Worm (Caenorhabditis elegans) whole organism, early embryonic: ENCODE results near the gene T28H10.2.

Experiments
- B0310.2 ChIP-seq: sonication (generic microtip); optimal IDR thresholded peaks from 2 replicates; lab custom pipeline; 2016; ENCODE audit warnings: mild to moderate bottlenecking, missing genetic modification characterization, missing compliant biosample characterization
- F13C5.2 ChIP-seq: sonication (generic microtip); optimal IDR thresholded peaks from 2 replicates; lab custom pipeline; 2017; ENCODE audit warnings: mild to moderate bottlenecking, missing genetic modification characterization, inconsistent platforms, missing compliant biosample characterization
- ama-1 ChIP-seq: fragments of 150-350 bp; optimal IDR thresholded peaks from 2 replicates; lab custom pipeline; 2014
- ceh-13 ChIP-seq: fragments of 200-800 bp; sonication (Bioruptor generic); optimal IDR thresholded peaks from 2 replicates; lab custom pipeline; 2018; ENCODE audit warnings: mild to moderate bottlenecking, missing genetic modification characterization, missing compliant biosample characterization
- ets-7 ChIP-seq: sonication (generic microtip); optimal IDR thresholded peaks from 2 replicates; lab custom pipeline; 2016; ENCODE audit warnings: missing genotype, missing genetic modification characterization, missing compliant biosample characterization
- hmbx-1 ChIP-seq: sonication (generic microtip); optimal IDR thresholded peaks from 2 replicates; lab custom pipeline; 2016; ENCODE audit warnings: mild to moderate bottlenecking, missing genetic modification characterization, missing compliant biosample characterization
- hmg-4 ChIP-seq: fragments of 200-800 bp; sonication (Bioruptor generic); optimal IDR thresholded peaks from 2 replicates; lab custom pipeline; 2018; ENCODE audit warnings: mild to moderate bottlenecking, missing genetic modification characterization, missing compliant biosample characterization
- hnd-1 ChIP-seq: sonication (generic microtip); optimal IDR thresholded peaks from 2 replicates; lab custom pipeline; 2016; ENCODE audit warnings: missing genetic modification characterization, missing compliant biosample characterization
- pes-1 ChIP-seq: fragments of 200-800 bp; sonication (Bioruptor generic); IDR thresholded peaks from 2 replicates; pipeline ENCODE4 v1.3.6; 2022; ENCODE audit warnings: missing genetic modification reagents, missing genetic modification characterization, missing compliant biosample characterization
- scrt-1 ChIP-seq: fragments of 200-800 bp; sonication (Bioruptor generic); IDR thresholded peaks from 2 replicates; pipeline ENCODE4 v1.3.6; 2022; ENCODE audit warnings: missing genetic modification characterization, missing compliant biosample characterization
- sea-1 ChIP-seq: fragments of 200-800 bp; sonication (Bioruptor generic); conservative IDR thresholded peaks from 2 replicates; pipeline ENCODE4 v1.3.6; 2022; ENCODE audit warnings: missing genetic modification characterization, missing compliant biosample characterization
- tbx-37 ChIP-seq: fragments of 200-800 bp; sonication (Bioruptor generic); conservative IDR thresholded peaks from 2 replicates; pipeline ENCODE4 v1.3.6; 2022; ENCODE audit warnings: missing genetic modification reagents, missing genetic modification characterization, missing compliant biosample characterization
- tra-4 ChIP-seq: sonication (generic microtip); optimal IDR thresholded peaks from 2 replicates; lab custom pipeline; 2017; ENCODE audit warnings: missing genetic modification characterization, missing compliant biosample characterization

DNA sequence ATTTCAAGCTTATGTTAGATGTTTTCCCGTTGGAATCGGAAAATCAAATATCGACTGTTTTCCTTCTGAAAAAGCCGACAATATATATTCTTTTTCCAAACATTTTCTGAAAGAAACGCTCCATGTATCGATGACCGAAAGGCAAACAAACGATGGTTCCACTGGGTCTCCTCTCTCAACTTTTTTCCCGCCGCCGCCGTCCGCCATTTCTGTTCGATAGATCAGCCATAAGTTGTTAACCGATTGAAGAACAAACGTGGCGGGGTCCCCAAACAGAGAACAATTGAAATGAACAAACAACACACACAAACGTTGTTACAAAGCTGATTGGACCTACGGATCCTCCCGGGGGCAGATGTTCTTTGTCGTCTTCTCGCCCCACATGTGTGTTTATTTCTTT, 46.1 kb downstream of the T28H10.2 start:
- TF ChIP-seq tbx-37 (GFP tag; lab: Robert Waterston, UW) (no peak), ama-1 (lab: Kevin White, UChicago) (no peak), ets-7 (no peak), tra-4 (tag; lab: Kevin White, UChicago) (no peak), scrt-1 (GFP tag; lab: Robert Waterston, UW) (no peak), F13C5.2 (tag; lab: Kevin White, UChicago) (no peak), hmbx-1 (tag; lab: Kevin White, UChicago) (no peak), hnd-1 (no peak), sea-1 (no peak), ceh-13 (GFP tag; lab: Kevin White, UChicago) (no peak), pes-1 (GFP tag; lab: Robert Waterston, UW) (no peak), B0310.2 (tag; lab: Kevin White, UChicago) (no peak), hmg-4 (GFP tag; lab: Kevin White, UChicago) (no peak)
